Fruit fly (Drosophila melanogaster): ENCODE measurements around the gene CG11590.
A peak's percentile ranks its signal among the peaks of the same experiment; 100 is the strongest.

Gene CG11590

dm6 chrX:14242479-14242878 is 42.5 kb downstream of the CG11590 start, which contains the start of gene mRNA-cap:
TSS of gene mRNA-cap (minus strand) at chrX:14242822.
- TF ChIP-seq MBD-R2 (GFP tag; IDR thresholded peaks at IDR 0.05) = 0 out of 2 replicates have a peak, but pooled peaks have one; percentile 22
- no peak for TF ChIP-seq Nf-YB (GFP tag; optimal IDR thresholded peaks at IDR 0.05)
- no peak for TF ChIP-seq maf-S (GFP tag; optimal IDR thresholded peaks at IDR 0.05)
- TF ChIP-seq B-H1 (GFP tag; IDR thresholded peaks at IDR 0.05) = no peak
- TF ChIP-seq kay (GFP tag; optimal IDR thresholded peaks at IDR 0.05) = no peak
- TF ChIP-seq YL-1 (GFP tag; optimal IDR thresholded peaks at IDR 0.05) = peak; percentile 36
- no peak for TF ChIP-seq pho (GFP tag; optimal IDR thresholded peaks at IDR 0.05)
- TF ChIP-seq CG42726 (GFP tag; IDR thresholded peaks at IDR 0.05; ENCODE audit: partially characterized antibody) = no peak
- TF ChIP-seq Ptx1 (GFP tag; IDR thresholded peaks at IDR 0.05) = no peak
- no peak for TF ChIP-seq Fer1 (GFP tag; optimal IDR thresholded peaks at IDR 0.05)
- TF ChIP-seq MESR4 (GFP tag; optimal IDR thresholded peaks at IDR 0.05) = peak; percentile 96
- TF ChIP-seq CG12659 (GFP tag; optimal IDR thresholded peaks at IDR 0.05) = no peak
- TF ChIP-seq CG4617 (GFP tag; optimal IDR thresholded peaks at IDR 0.05; ENCODE audit: borderline replicate concordance) = peak; percentile 73
- TF ChIP-seq Xbp1 (GFP tag; optimal IDR thresholded peaks at IDR 0.05) = no peak
- no peak for TF ChIP-seq Hey (tag; optimal IDR thresholded peaks at IDR 0.05)
- no peak for TF ChIP-seq gfzf (GFP tag; optimal IDR thresholded peaks at IDR 0.05)
- TF ChIP-seq CG3407 (GFP tag; optimal IDR thresholded peaks at IDR 0.05) = no peak
- TF ChIP-seq Hmr (GFP tag; optimal IDR thresholded peaks at IDR 0.05) = no peak
- peak; percentile 37 for TF ChIP-seq Sry-δ (GFP tag; optimal IDR thresholded peaks at IDR 0.05)
- TF ChIP-seq so (GFP tag; IDR thresholded peaks at IDR 0.05) = no peak
- TF ChIP-seq Dfd (GFP tag; optimal IDR thresholded peaks at IDR 0.05) = peak in 1 of 2 experiments; percentile 81
- TF ChIP-seq repo (GFP tag; optimal IDR thresholded peaks at IDR 0.05) = no peak
- no peak for TF ChIP-seq al (GFP tag; IDR thresholded peaks at IDR 0.05)
- TF ChIP-seq HLH54F (GFP tag; optimal IDR thresholded peaks at IDR 0.05) = no peak
- no peak for TF ChIP-seq CG14667 (GFP tag; IDR thresholded peaks at IDR 0.05)
- no peak for TF ChIP-seq vfl (GFP tag; optimal IDR thresholded peaks at IDR 0.05)

dm6 chrX:14242941-14243736 is 43.2 kb downstream of the CG11590 start, which contains the start of gene CG32599:
TSS of gene CG32599 (plus strand) at chrX:14243686.
- TF ChIP-seq vvl (GFP tag; IDR thresholded peaks at IDR 0.05) (peak; percentile 70), Deaf1 (tag; optimal IDR thresholded peaks at IDR 0.05) (no peak), CG11504 (tag; optimal IDR thresholded peaks at IDR 0.05) (peak; percentile 53), CG12104 (GFP tag; optimal IDR thresholded peaks at IDR 0.05) (peak; percentile 3), ash1 (GFP tag; optimal IDR thresholded peaks at IDR 0.05) (no peak), Oli (tag; optimal IDR thresholded peaks at IDR 0.05) (peak; percentile 11), Bgb (GFP tag; IDR thresholded peaks at IDR 0.05; ENCODE audit: partially characterized antibody) (peak; percentile 63), CG32772 (GFP tag; IDR thresholded peaks at IDR 0.05) (peak; percentile 11; the same call in 1 of the 2 replicates), vnd (GFP tag; IDR thresholded peaks at IDR 0.05; ENCODE audit: partially characterized antibody) (peak; percentile 58; the same call in 2 of the 3 replicates), CG10979 (tag; optimal IDR thresholded peaks at IDR 0.05) (peak; percentile 16), CG3407 (GFP tag; optimal IDR thresholded peaks at IDR 0.05) (no peak), CG5245 (GFP tag; optimal IDR thresholded peaks at IDR 0.05) (no peak), inv (GFP tag; IDR thresholded peaks at IDR 0.05; ENCODE audit: partially characterized antibody) (peak; percentile 46), wek (GFP tag; optimal IDR thresholded peaks at IDR 0.05) (peak; percentile 89), CkIIα-i1 (GFP tag; IDR thresholded peaks at IDR 0.05) (no peak), Hr51 (GFP tag; optimal IDR thresholded peaks at IDR 0.05) (peak in 1 of 2 experiments; percentile 45), Opbp (GFP tag; IDR thresholded peaks at IDR 0.05; ENCODE audit: partially characterized antibody) (peak; percentile 41; the same call in 1 of the 3 replicates), CG1792 (GFP tag; optimal IDR thresholded peaks at IDR 0.05) (no peak), hth (optimal IDR thresholded peaks at IDR 0.05) (no peak), tio (GFP tag; optimal IDR thresholded peaks at IDR 0.05) (no peak), CG16863 (GFP tag; optimal IDR thresholded peaks at IDR 0.05) (no peak), zfh2 (GFP tag; optimal IDR thresholded peaks at IDR 0.05) (no peak), prd (optimal IDR thresholded peaks at IDR 0.05) (no peak), prd (GFP tag; IDR thresholded peaks at IDR 0.05) (peak; percentile 67; the same call in 2 of the 3 replicates), HLHmδ (GFP tag; optimal IDR thresholded peaks at IDR 0.05) (no peak)

Measured in whole organism, embryonic.